Fruit fly (Drosophila melanogaster): ENCODE results near the gene Ect3.

The Ect3 gene

dm6 chr3R:11977336-11977678, 21.8 kb upstream of the Ect3 start:
- TF ChIP-seq CG17801 (GFP tag; optimal IDR thresholded peaks at IDR 0.05; ENCODE audit: partially characterized antibody), result no peak

- TF ChIP-seq CG17801 (GFP tag; optimal IDR thresholded peaks at IDR 0.05; ENCODE audit: partially characterized antibody), result no peak
Observed at dm6 chr3R:11978278-11978677, 20.8 kb upstream of the Ect3 start.

dm6 chr3R:11979879-11980571, 19.1 kb upstream of the Ect3 start, which contains the start of gene CG18547:
Gene CG18547, minus strand, starts transcription at chr3R:11980390.
- TF ChIP-seq CG17801 (GFP tag; optimal IDR thresholded peaks at IDR 0.05; ENCODE audit: partially characterized antibody), result peak; percentile 11

dm6 chr3R:11981962-11982361, 17.1 kb upstream of the Ect3 start, which contains the start of gene CG12224:
Gene CG12224, minus strand, starts transcription at chr3R:11982062.
- no peak for TF ChIP-seq CG17801 (GFP tag; optimal IDR thresholded peaks at IDR 0.05; ENCODE audit: partially characterized antibody)

- TF ChIP-seq CG17801 (GFP tag; optimal IDR thresholded peaks at IDR 0.05; ENCODE audit: partially characterized antibody), result no peak
Observed at dm6 chr3R:11982547-11982946, 16.5 kb upstream of the Ect3 start.

- TF ChIP-seq CG17801 (GFP tag; optimal IDR thresholded peaks at IDR 0.05; ENCODE audit: partially characterized antibody), result no peak
Observed at dm6 chr3R:11984441-11984840, 14.6 kb upstream of the Ect3 start, which contains the start of gene CG3397. Gene CG3397, minus strand, starts transcription at chr3R:11984541.

- TF ChIP-seq CG17801 (GFP tag; optimal IDR thresholded peaks at IDR 0.05; ENCODE audit: partially characterized antibody), result no peak
Observed at dm6 chr3R:11984862-11985261, 14.2 kb upstream of the Ect3 start.

- no peak for TF ChIP-seq CG17801 (GFP tag; optimal IDR thresholded peaks at IDR 0.05; ENCODE audit: partially characterized antibody)
Observed at dm6 chr3R:11989206-11989605, 9.9 kb upstream of the Ect3 start.

dm6 chr3R:11989996-11990395, 9.1 kb upstream of the Ect3 start:
- no peak for TF ChIP-seq CG17801 (GFP tag; optimal IDR thresholded peaks at IDR 0.05; ENCODE audit: partially characterized antibody)

- TF ChIP-seq CG17801 (GFP tag; optimal IDR thresholded peaks at IDR 0.05; ENCODE audit: partially characterized antibody), result no peak
Observed at dm6 chr3R:11991538-11992164, 7.4 kb upstream of the Ect3 start.

- no peak for TF ChIP-seq CG17801 (GFP tag; optimal IDR thresholded peaks at IDR 0.05; ENCODE audit: partially characterized antibody)
Observed at dm6 chr3R:11992934-11993670, 6.0 kb upstream of the Ect3 start, which contains the start of gene mfas. Gene mfas, minus strand, starts transcription at chr3R:11993315.

- no peak for TF ChIP-seq CG17801 (GFP tag; optimal IDR thresholded peaks at IDR 0.05; ENCODE audit: partially characterized antibody)
Observed at dm6 chr3R:11998130-11998529, 948 bp upstream of the Ect3 start.

dm6 chr3R:12005417-12005816, 6.3 kb downstream of the Ect3 start, which contains the start of gene Tk:
Gene Tk, minus strand, starts transcription at chr3R:12005473.
- no peak for TF ChIP-seq CG17801 (GFP tag; optimal IDR thresholded peaks at IDR 0.05; ENCODE audit: partially characterized antibody)

dm6 chr3R:12006417-12006816, 7.3 kb downstream of the Ect3 start:
- TF ChIP-seq CG17801 (GFP tag; optimal IDR thresholded peaks at IDR 0.05; ENCODE audit: partially characterized antibody), result no peak

dm6 chr3R:12010202-12010824, 11.2 kb downstream of the Ect3 start, which contains the start of the genes KLHL18 and GCC185:
Gene KLHL18, minus strand, starts transcription at chr3R:12010434.
Gene GCC185, plus strand, starts transcription at chr3R:12010772.
- TF ChIP-seq CG17801 (GFP tag; optimal IDR thresholded peaks at IDR 0.05; ENCODE audit: partially characterized antibody), result peak; percentile 82

Measured in ovary, adult (tissue).